Fruit fly (Drosophila melanogaster) whole organism, embryonic: Measurements from ENCODE around the gene Dlic.

ENCODE experiments used
- CG12299 ChIP-seq: fragments of 200-800 bp; sonication (Bioruptor generic); optimal IDR thresholded peaks from 2 replicates; lab custom pipeline; 2018; ENCODE audit warnings: missing biosample characterization, mild to moderate bottlenecking, missing genetic modification characterization
- CG12744 ChIP-seq: fragments of 200-800 bp; sonication (Bioruptor generic); optimal IDR thresholded peaks from 2 replicates; lab custom pipeline; 2016; ENCODE audit warnings: missing biosample characterization, missing genetic modification characterization
- CG14860 ChIP-seq: fragments of 200-800 bp; sonication (Bioruptor generic); IDR thresholded peaks from 3 replicates; pipeline ENCODE4 v1.3.6; 2022; ENCODE audit warnings: missing biosample characterization, missing genetic modification characterization; ENCODE audit not compliant: partially characterized antibody
- CG16813 ChIP-seq: fragments of 200-800 bp; sonication (Bioruptor generic); IDR thresholded peaks from 3 replicates; pipeline ENCODE4 v1.3.6; 2022; ENCODE audit warnings: missing biosample characterization, missing genetic modification characterization; ENCODE audit not compliant: partially characterized antibody
- CG17186 ChIP-seq: fragments of 200-800 bp; sonication (Bioruptor generic); optimal IDR thresholded peaks from 3 replicates; lab custom pipeline; 2017; ENCODE audit warnings: missing biosample characterization, missing genetic modification reagents, missing genetic modification characterization
- CG2199 ChIP-seq: fragments of 200-800 bp; sonication (Bioruptor generic); IDR thresholded peaks from 3 replicates; pipeline ENCODE4 v1.3.6; 2022; ENCODE audit warnings: missing biosample characterization, missing genetic modification characterization
- CG2712 ChIP-seq: fragments of 200-800 bp; optimal IDR thresholded peaks from 3 replicates; lab custom pipeline; 2019; ENCODE audit warnings: missing biosample characterization, mild to moderate bottlenecking, missing genetic modification characterization, moderate library complexity
- CG34376 ChIP-seq: fragments of 200-800 bp; sonication (Bioruptor generic); optimal IDR thresholded peaks from 2 replicates; lab custom pipeline; 2018; ENCODE audit warnings: missing biosample characterization, mild to moderate bottlenecking, missing genetic modification characterization
- CG4820 ChIP-seq: fragments of 200-800 bp; sonication (Bioruptor generic); optimal IDR thresholded peaks from 3 replicates; lab custom pipeline; 2016; ENCODE audit warnings: missing biosample characterization, missing genetic modification characterization
- CG7839 ChIP-seq: fragments of 200-800 bp; sonication (Bioruptor generic); optimal IDR thresholded peaks from 3 replicates; lab custom pipeline; 2018; ENCODE audit warnings: missing biosample characterization, mild to moderate bottlenecking, missing genetic modification characterization, moderate library complexity
- CG7963 ChIP-seq: fragments of 200-800 bp; sonication (Bioruptor generic); IDR thresholded peaks from 3 replicates; pipeline ENCODE4 v1.3.6; 2022; ENCODE audit warnings: missing biosample characterization, missing genetic modification characterization; ENCODE audit not compliant: partially characterized antibody
- CG8089 ChIP-seq: fragments of 200-800 bp; sonication (Bioruptor generic); optimal IDR thresholded peaks from 3 replicates; lab custom pipeline; 2016; ENCODE audit warnings: missing biosample characterization, missing genetic modification characterization
- CG9609 ChIP-seq: fragments of 200-800 bp; sonication (Bioruptor generic); optimal IDR thresholded peaks from 3 replicates; lab custom pipeline; 2016; ENCODE audit warnings: missing biosample characterization, missing genetic modification characterization
- CG9932 ChIP-seq: fragments of 200-800 bp; sonication (Bioruptor generic); IDR thresholded peaks from 2 replicates; pipeline ENCODE4 v1.3.6; 2022; ENCODE audit warnings: missing biosample characterization, missing genetic modification characterization
- D19B ChIP-seq: fragments of 200-800 bp; sonication (Bioruptor generic); optimal IDR thresholded peaks from 2 replicates; lab custom pipeline; 2017; ENCODE audit warnings: missing biosample characterization, mild to moderate bottlenecking, missing genetic modification characterization
- Dip2 ChIP-seq: fragments of 200-800 bp; sonication (Bioruptor generic); IDR thresholded peaks from 2 replicates; pipeline ENCODE4 v1.3.6; 2022; ENCODE audit warnings: missing biosample characterization, missing genetic modification characterization
- HmgZ ChIP-seq: fragments of 200-800 bp; sonication (Bioruptor generic); optimal IDR thresholded peaks from 2 replicates; lab custom pipeline; 2018; ENCODE audit warnings: missing biosample characterization, mild to moderate bottlenecking, missing genetic modification characterization
- Hmr ChIP-seq: fragments of 200-800 bp; sonication (Bioruptor generic); optimal IDR thresholded peaks from 3 replicates; lab custom pipeline; 2017; ENCODE audit warnings: mild to moderate bottlenecking, missing biosample characterization, missing genetic modification reagents, missing genetic modification characterization
- Jarid2 ChIP-seq: fragments of 200-800 bp; sonication (Bioruptor generic); optimal IDR thresholded peaks from 3 replicates; lab custom pipeline; 2017; ENCODE audit warnings: mild to moderate bottlenecking, missing biosample characterization, missing genetic modification reagents, missing genetic modification characterization
- Kr ChIP-seq: fragments of 200-800 bp; sonication (Bioruptor generic); optimal IDR thresholded peaks from 2 replicates; lab custom pipeline; 2017; ENCODE audit warnings: missing biosample characterization, mild to moderate bottlenecking, missing genetic modification characterization
- Med ChIP-seq: fragments of 200-800 bp; sonication (Bioruptor generic); peaks from one replicate; lab custom pipeline; 2016; ENCODE audit warnings: missing biosample characterization, missing genetic modification characterization, mild to moderate bottlenecking, inconsistent platforms, moderate library complexity
- NC2β ChIP-seq: fragments of 200-800 bp; sonication (Bioruptor generic); optimal IDR thresholded peaks from 2 replicates; lab custom pipeline; 2016; ENCODE audit warnings: missing biosample characterization, missing genetic modification characterization
- NK7.1 ChIP-seq: fragments of 200-800 bp; sonication (Bioruptor generic); optimal IDR thresholded peaks from 3 replicates; lab custom pipeline; 2016; ENCODE audit warnings: missing biosample characterization, missing genetic modification characterization
- Trl ChIP-seq, 3 experiments: fragments of >200 bp in 2 of 3; fragments of 200-800 bp in 1 of 3; sonication (Bioruptor generic) in 1 of 3; optimal IDR thresholded peaks; 2 replicates in 1 of 3; 3 replicates in 2 of 3; lab custom pipeline; 2016 to 2017; ENCODE audit warnings: missing biosample characterization in 1 of 3, missing genetic modification characterization in 1 of 3
- ap ChIP-seq: fragments of 200-800 bp; sonication (Bioruptor generic); IDR thresholded peaks from 2 replicates; pipeline ENCODE4 v1.3.6; 2022; ENCODE audit warnings: missing biosample characterization, missing genetic modification characterization
- ash1 ChIP-seq: fragments of 200-800 bp; sonication (Bioruptor generic); optimal IDR thresholded peaks from 2 replicates; lab custom pipeline; 2018; ENCODE audit warnings: missing biosample characterization, mild to moderate bottlenecking, missing genetic modification characterization
- bbx ChIP-seq: fragments of 200-800 bp; sonication (Bioruptor generic); IDR thresholded peaks from 2 replicates; pipeline ENCODE4 v1.3.6; 2022; ENCODE audit warnings: missing biosample characterization, missing genetic modification characterization; ENCODE audit not compliant: partially characterized antibody
- cad ChIP-seq: fragments of >200 bp; optimal IDR thresholded peaks from 2 replicates; lab custom pipeline; 2017; ENCODE audit warnings: missing biosample characterization, missing genetic modification characterization
- dmrt99B ChIP-seq: fragments of 200-800 bp; sonication (Bioruptor generic); optimal IDR thresholded peaks from 2 replicates; lab custom pipeline; 2018; ENCODE audit warnings: missing biosample characterization, mild to moderate bottlenecking, missing genetic modification characterization, moderate library complexity
- dpn ChIP-seq, 2 experiments: fragments of 200-800 bp; sonication (Bioruptor generic); optimal IDR thresholded peaks; 3 replicates each; lab custom pipeline; 2016; ENCODE audit warnings: missing biosample characterization in 2 of 2, missing genetic modification characterization in 2 of 2
- dysf ChIP-seq: fragments of 200-800 bp; sonication (Bioruptor generic); IDR thresholded peaks from 3 replicates; pipeline ENCODE4 v1.3.6; 2022; ENCODE audit warnings: missing biosample characterization, missing genetic modification characterization
- fd102C ChIP-seq: fragments of 200-800 bp; sonication (Bioruptor generic); optimal IDR thresholded peaks from 2 replicates; lab custom pipeline; 2018; ENCODE audit warnings: missing biosample characterization, mild to moderate bottlenecking, missing genetic modification characterization, moderate library complexity
- grau ChIP-seq: fragments of 200-800 bp; optimal IDR thresholded peaks from 3 replicates; lab custom pipeline; 2019; ENCODE audit warnings: missing biosample characterization, mild to moderate bottlenecking, missing genetic modification characterization, moderate library complexity
- ind ChIP-seq: fragments of 200-800 bp; sonication (Bioruptor generic); optimal IDR thresholded peaks from 3 replicates; lab custom pipeline; 2016; ENCODE audit warnings: missing biosample characterization, missing genetic modification characterization
- klu ChIP-seq: fragments of 200-800 bp; sonication (Bioruptor generic); IDR thresholded peaks from 2 replicates; pipeline ENCODE4 v1.3.6; 2022; ENCODE audit warnings: missing biosample characterization, missing genetic modification characterization
- sc ChIP-seq, 3 experiments: fragments of >200 bp in 2 of 3; fragments of 200-800 bp in 1 of 3; sonication (Bioruptor generic) in 1 of 3; optimal IDR thresholded peaks; 2 replicates in 2 of 3; 3 replicates in 1 of 3; lab custom pipeline; 2017; ENCODE audit warnings: mild to moderate bottlenecking in 1 of 3, missing biosample characterization in 1 of 3, missing genetic modification characterization in 1 of 3, missing genetic modification reagents in 1 of 3
- vnd ChIP-seq: fragments of 200-800 bp; sonication (Bioruptor generic); IDR thresholded peaks from 3 replicates; pipeline ENCODE4 v1.3.6; 2022; ENCODE audit warnings: missing biosample characterization, missing genetic modification characterization; ENCODE audit not compliant: partially characterized antibody
- z ChIP-seq: fragments of 200-800 bp; sonication (Bioruptor generic); IDR thresholded peaks from 3 replicates; pipeline ENCODE4 v1.3.6; 2022; ENCODE audit warnings: missing biosample characterization, missing genetic modification characterization

The Dlic gene

dm6 chrX:11137566-11138186 lies 16.5 kb upstream of the Dlic start, which contains the start of gene CDK2AP1 (continued):
- TF ChIP-seq Kr (no peak), HmgZ (peak; percentile 39)
- TF ChIP-seq, all 482 proteins: peak for 167

DNA sequence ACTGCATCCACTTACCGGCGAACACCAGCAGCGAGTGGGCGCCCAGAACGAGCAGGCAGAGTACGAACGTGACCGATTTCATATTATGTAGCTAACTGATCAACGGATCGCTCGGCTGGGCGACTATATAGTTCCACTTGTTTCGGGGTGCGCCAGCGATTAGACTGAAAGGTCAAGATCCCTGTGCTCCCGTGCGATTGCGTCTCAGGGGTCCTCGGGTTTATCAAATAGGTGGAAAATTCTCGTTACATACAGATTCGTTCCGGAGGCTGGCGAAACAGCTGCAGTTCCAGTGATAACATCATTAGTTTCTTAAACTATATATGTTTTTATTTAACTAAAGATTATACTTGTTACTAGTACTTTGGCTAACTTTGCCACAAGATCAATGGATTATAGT lies 14.1 kb upstream of the Dlic start, which contains the start of gene ssp7:
TSS of gene ssp7 (minus strand) at position 101 of the 400 bp plus-strand sequence.
- TF ChIP-seq ap (GFP tag; lab: Robert Waterston, UW) (no peak), NC2β (GFP tag; lab: Kevin White, UChicago) (no peak), CG34376 (GFP tag; lab: Kevin White, UChicago) (peak; percentile 20), CG9609 (GFP tag; lab: Kevin White, UChicago) (no peak)
- TF ChIP-seq, all 482 proteins: peak for 1

dm6 chrX:11141785-11142591 lies 12.2 kb upstream of the Dlic start, which contains the start of the genes CG15199 and CG15202:
TSS of gene CG15199 (minus strand) at chrX:11141835.
TSS of gene CG15202 (plus strand) at chrX:11142541.
- no peak for TF ChIP-seq CG12299 (tag; lab: Kevin White, UChicago)
- no peak for TF ChIP-seq sc (optimal IDR thresholded peaks at IDR 0.05; lab: Kevin White, UChicago)
- no peak for TF ChIP-seq sc (GFP tag; optimal IDR thresholded peaks at IDR 0.05; lab: Kevin White, UChicago)
- no peak for TF ChIP-seq CG8089 (GFP tag; lab: Kevin White, UChicago)
- TF ChIP-seq Hmr (GFP tag; lab: Kevin White, UChicago), result no peak
- TF ChIP-seq CG17186 (GFP tag; lab: Kevin White, UChicago), result no peak
- no peak for TF ChIP-seq ind
- no peak for TF ChIP-seq fd102C
- no peak for TF ChIP-seq CG4820
- TF ChIP-seq CG2712, result no peak
- no peak for TF ChIP-seq ash1 (GFP tag; lab: Kevin White, UChicago)
- TF ChIP-seq dmrt99B (tag; lab: Kevin White, UChicago), result peak; percentile 50
- peak; percentile 46 for TF ChIP-seq CG7839 (tag; lab: Kevin White, UChicago)
- TF ChIP-seq Med (GFP tag; lab: Kevin White, UChicago), result no peak
- TF ChIP-seq CG12744, result no peak
- TF ChIP-seq cad, result no peak
- TF ChIP-seq dysf (GFP tag; lab: Robert Waterston, UW), result no peak
- TF ChIP-seq dpn (GFP tag; optimal IDR thresholded peaks at IDR 0.05; lab: Kevin White, UChicago), result peak in 1 of 2 experiments; percentile 8
- no peak for TF ChIP-seq Jarid2
- no peak for TF ChIP-seq grau (tag; lab: Kevin White, UChicago)
- TF ChIP-seq NK7.1 (GFP tag; lab: Kevin White, UChicago), result no peak
- no peak for TF ChIP-seq Dip2

DNA sequence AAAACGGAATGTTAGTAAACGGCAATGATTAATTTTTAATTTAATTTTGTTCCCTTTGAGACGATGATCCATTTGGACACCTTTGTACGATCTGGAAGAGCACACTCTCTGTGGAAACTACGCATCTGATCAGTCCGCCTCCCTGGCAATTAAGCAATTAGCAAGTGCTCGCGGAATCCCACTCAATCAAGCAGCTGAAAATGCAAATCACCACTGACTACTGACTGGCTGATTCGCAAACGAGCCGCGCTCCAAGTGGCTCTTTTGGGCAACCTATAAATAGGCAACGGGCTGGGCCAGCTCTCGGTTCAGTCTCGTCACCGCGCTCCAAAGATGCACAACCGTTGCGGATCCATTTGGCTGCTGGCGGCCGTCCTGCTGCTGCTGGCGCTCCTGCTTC lies 10.4 kb upstream of the Dlic start, which contains the start of gene CG15201:
TSS of gene CG15201 (plus strand) at position 301 of the 400 bp plus-strand sequence.
- no peak for TF ChIP-seq klu (GFP tag; lab: Robert Waterston, UW)
- TF ChIP-seq Trl (optimal IDR thresholded peaks at IDR 0.05; lab: Kevin White, UChicago), result no peak
- TF ChIP-seq Trl (GFP tag; optimal IDR thresholded peaks at IDR 0.05; lab: Kevin White, UChicago), result no peak
- TF ChIP-seq z, result 0 out of 3 replicates have a peak, but pooled peaks have one; percentile 25
- TF ChIP-seq, all 482 proteins: peak for 1

DNA sequence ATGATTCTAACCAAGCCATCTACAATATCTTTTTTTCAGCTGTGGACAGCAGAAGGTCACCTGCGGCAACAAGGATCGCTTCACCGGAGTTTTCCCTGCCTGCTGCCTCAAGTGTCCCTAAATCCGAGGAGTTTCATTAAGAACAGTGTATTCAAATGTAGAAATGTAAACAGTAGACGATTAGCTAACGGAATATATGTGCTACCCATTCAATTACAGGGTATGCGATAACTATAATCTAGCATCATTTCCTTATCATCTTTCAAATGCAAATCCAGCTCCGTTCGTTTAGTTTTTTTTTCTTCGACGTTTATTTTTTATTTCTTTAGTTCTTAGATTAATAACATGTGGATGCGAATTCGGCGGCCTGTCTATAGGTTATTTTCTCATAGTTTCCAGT lies 9.6 kb upstream of the Dlic start:
- TF ChIP-seq CG16813, result peak; percentile 56
- 0 out of 3 replicates have a peak, but pooled peaks have one; percentile 16 for TF ChIP-seq vnd
- TF ChIP-seq bbx, result no peak
- TF ChIP-seq CG2199, result 0 out of 3 replicates have a peak, but pooled peaks have one; percentile 63
- no peak for TF ChIP-seq CG9932 (GFP tag; lab: Robert Waterston, UW)
- TF ChIP-seq D19B (GFP tag; lab: Kevin White, UChicago), result peak; percentile 43
- peak; percentile 50; the same call in 1 of the 3 replicates for TF ChIP-seq CG14860
- TF ChIP-seq CG7963 (GFP tag; lab: Robert Waterston, UW), result 0 out of 3 replicates have a peak, but pooled peaks have one; percentile 33
